Worm (Caenorhabditis elegans) whole organism, mixed stage, embryonic: ENCODE results near the gene tsp-16.

Experiments used
- blmp-1 ChIP-seq: fragments of 150-350 bp; optimal IDR thresholded peaks from 2 replicates; lab custom pipeline; 2014; ENCODE audit warnings: missing biosample characterization, missing genetic modification characterization
- ces-1 ChIP-seq: fragments of 150-350 bp; optimal IDR thresholded peaks from 2 replicates; lab custom pipeline; 2014; ENCODE audit warnings: missing biosample characterization, missing genetic modification reagents, missing genetic modification characterization
- elt-1 ChIP-seq: sonication (generic microtip); optimal IDR thresholded peaks from 2 replicates; lab custom pipeline; 2017; ENCODE audit warnings: missing genetic modification characterization, mild to moderate bottlenecking, missing compliant biosample characterization, antibody characterized with exemption, moderate library complexity, borderline replicate concordance; ENCODE audit not compliant: insufficient read depth
- elt-3 ChIP-seq: fragments of 150-350 bp; optimal IDR thresholded peaks from 2 replicates; lab custom pipeline; 2014; ENCODE audit warnings: missing biosample characterization, missing genetic modification characterization
- lin-13 ChIP-seq: fragments of 150-350 bp; optimal IDR thresholded peaks from 2 replicates; lab custom pipeline; 2014; ENCODE audit warnings: missing biosample characterization, missing genetic modification characterization
- lsy-2 ChIP-seq: fragments of 150-350 bp; optimal IDR thresholded peaks from 2 replicates; lab custom pipeline; 2014; ENCODE audit warnings: missing biosample characterization, missing genetic modification characterization
- nhr-12 ChIP-seq: fragments of 150-350 bp; optimal IDR thresholded peaks from 2 replicates; lab custom pipeline; 2014; ENCODE audit warnings: missing biosample characterization, missing genetic modification characterization
- nhr-237 ChIP-seq: fragments of 150-350 bp; optimal IDR thresholded peaks from 2 replicates; lab custom pipeline; 2014; ENCODE audit warnings: missing biosample characterization, missing genetic modification characterization
- nhr-28 ChIP-seq: fragments of 150-350 bp; optimal IDR thresholded peaks from 2 replicates; lab custom pipeline; 2014; ENCODE audit warnings: missing biosample characterization, missing genetic modification characterization
- pha-4 ChIP-seq: fragments of 150-350 bp; optimal IDR thresholded peaks from 2 replicates; lab custom pipeline; 2018; ENCODE audit warnings: missing biosample characterization, missing genetic modification reagents, missing genetic modification characterization
- snpc-4 ChIP-seq: fragments of 150-350 bp; optimal IDR thresholded peaks from 2 replicates; lab custom pipeline; 2014; ENCODE audit warnings: missing biosample characterization, missing genetic modification characterization
- sptf-1 ChIP-seq: sonication (generic microtip); optimal IDR thresholded peaks from 2 replicates; lab custom pipeline; 2017; ENCODE audit warnings: mild to moderate bottlenecking, missing genetic modification characterization, moderate library complexity, missing compliant biosample characterization
- unc-120 ChIP-seq: sonication (generic microtip); optimal IDR thresholded peaks from 2 replicates; lab custom pipeline; 2017; ENCODE audit warnings: missing genetic modification characterization, missing compliant biosample characterization; ENCODE audit not compliant: poor library complexity, severe bottlenecking

- no peak for TF ChIP-seq snpc-4 (tag; lab: Kevin White, UChicago)
- no peak for TF ChIP-seq lin-13 (tag; lab: Kevin White, UChicago)
- TF ChIP-seq nhr-28 (tag; lab: Kevin White, UChicago), result no peak
- no peak for TF ChIP-seq unc-120 (tag; lab: Kevin White, UChicago)
- no peak for TF ChIP-seq nhr-237 (tag; lab: Kevin White, UChicago)
- no peak for TF ChIP-seq elt-1 (tag; lab: Kevin White, UChicago)
- TF ChIP-seq blmp-1, result no peak
- TF ChIP-seq elt-3 (tag; lab: Kevin White, UChicago), result no peak
- no peak for TF ChIP-seq sptf-1 (tag; lab: Kevin White, UChicago)
- TF ChIP-seq pha-4 (tag; lab: Kevin White, UChicago), result no peak
- TF ChIP-seq ces-1 (GFP tag; lab: Kevin White, UChicago), result peak; percentile 100
- no peak for TF ChIP-seq nhr-12 (tag; lab: Kevin White, UChicago)
- no peak for TF ChIP-seq lsy-2 (tag; lab: Kevin White, UChicago)
These were observed 44.3 kb upstream of the tsp-16 start for ce11 chrX:7040760-7041159.
